Fruit fly (Drosophila melanogaster) whole organism, embryonic: ENCODE data around the gene Nca.

Source experiments
- ATbp ChIP-seq: fragments of 200-800 bp; sonication (Bioruptor generic); optimal IDR thresholded peaks from 2 replicates; lab custom pipeline; 2017; ENCODE audit warnings: missing biosample characterization, mild to moderate bottlenecking, missing genetic modification characterization, missing genetic modification reagents
- Atf6 ChIP-seq: fragments of 200-800 bp; sonication (Bioruptor generic); IDR thresholded peaks from 2 replicates; pipeline ENCODE4 v1.3.6; 2022; ENCODE audit warnings: missing biosample characterization, missing genetic modification characterization
- CG10654 ChIP-seq: fragments of 200-800 bp; sonication (Bioruptor generic); optimal IDR thresholded peaks from 2 replicates; lab custom pipeline; 2016; ENCODE audit warnings: missing biosample characterization, missing genetic modification characterization
- CG11247 ChIP-seq: fragments of 200-800 bp; sonication (Bioruptor generic); IDR thresholded peaks from 2 replicates; pipeline ENCODE4 v1.3.6; 2022; ENCODE audit warnings: missing biosample characterization, missing genetic modification characterization
- CG12391 ChIP-seq: fragments of 200-800 bp; sonication (Bioruptor generic); optimal IDR thresholded peaks from 3 replicates; lab custom pipeline; 2018; ENCODE audit warnings: missing biosample characterization, mild to moderate bottlenecking, missing genetic modification characterization, moderate library complexity
- CG12744 ChIP-seq: fragments of 200-800 bp; sonication (Bioruptor generic); optimal IDR thresholded peaks from 2 replicates; lab custom pipeline; 2016; ENCODE audit warnings: missing biosample characterization, missing genetic modification characterization
- CG15269 ChIP-seq: fragments of 200-800 bp; sonication (Bioruptor generic); optimal IDR thresholded peaks from 2 replicates; lab custom pipeline; 2018; ENCODE audit warnings: missing biosample characterization, mild to moderate bottlenecking, missing genetic modification characterization, moderate library complexity
- CG15601 ChIP-seq: fragments of 200-800 bp; sonication (Bioruptor generic); optimal IDR thresholded peaks from 3 replicates; lab custom pipeline; 2019; ENCODE audit warnings: missing biosample characterization, mild to moderate bottlenecking, missing genetic modification characterization, moderate library complexity
- CG17361 ChIP-seq: fragments of 200-800 bp; sonication (Bioruptor generic); IDR thresholded peaks from 3 replicates; pipeline ENCODE4 v1.3.6; 2022; ENCODE audit warnings: missing biosample characterization, missing genetic modification characterization
- CG17802 ChIP-seq: fragments of 200-800 bp; sonication (Bioruptor generic); optimal IDR thresholded peaks from 2 replicates; lab custom pipeline; 2018; ENCODE audit warnings: missing biosample characterization, mild to moderate bottlenecking, missing genetic modification characterization, moderate library complexity
- CG2120 ChIP-seq: fragments of 200-800 bp; sonication (Bioruptor generic); optimal IDR thresholded peaks from 3 replicates; lab custom pipeline; 2016; ENCODE audit warnings: missing biosample characterization, missing genetic modification characterization
- CG33557 ChIP-seq: fragments of 200-800 bp; sonication (Bioruptor generic); optimal IDR thresholded peaks from 2 replicates; lab custom pipeline; 2019; ENCODE audit warnings: missing biosample characterization, mild to moderate bottlenecking, missing genetic modification characterization, moderate library complexity
- CG3726 ChIP-seq: fragments of 200-800 bp; sonication (Bioruptor generic); IDR thresholded peaks from 3 replicates; pipeline ENCODE4, ENCODE4 v1.3.6; 2022; ENCODE audit warnings: missing biosample characterization, missing genetic modification characterization
- CG42726 ChIP-seq: fragments of 200-800 bp; sonication (Bioruptor generic); IDR thresholded peaks from 2 replicates; pipeline ENCODE4 v1.3.6; 2022; ENCODE audit warnings: missing biosample characterization, missing genetic modification characterization; ENCODE audit not compliant: partially characterized antibody
- CG5180 ChIP-seq: fragments of 200-800 bp; sonication (Bioruptor generic); optimal IDR thresholded peaks from 3 replicates; lab custom pipeline; 2017; ENCODE audit warnings: missing biosample characterization, missing genetic modification characterization, mild to moderate bottlenecking, moderate library complexity, missing genetic modification reagents
- CG7839 ChIP-seq: fragments of 200-800 bp; sonication (Bioruptor generic); optimal IDR thresholded peaks from 3 replicates; lab custom pipeline; 2018; ENCODE audit warnings: missing biosample characterization, mild to moderate bottlenecking, missing genetic modification characterization, moderate library complexity
- Dip2 ChIP-seq: fragments of 200-800 bp; sonication (Bioruptor generic); IDR thresholded peaks from 2 replicates; pipeline ENCODE4 v1.3.6; 2022; ENCODE audit warnings: missing biosample characterization, missing genetic modification characterization
- Ets97D ChIP-seq: fragments of 200-800 bp; sonication (Bioruptor generic); optimal IDR thresholded peaks from 3 replicates; lab custom pipeline; 2016; ENCODE audit warnings: missing biosample characterization, missing genetic modification characterization
- Fer1 ChIP-seq: fragments of 200-800 bp; sonication (Bioruptor generic); optimal IDR thresholded peaks from 2 replicates; lab custom pipeline; 2017; ENCODE audit warnings: missing biosample characterization, mild to moderate bottlenecking, missing genetic modification characterization
- Fer2 ChIP-seq: fragments of 200-800 bp; sonication (Bioruptor generic); optimal IDR thresholded peaks from 2 replicates; lab custom pipeline; 2018; ENCODE audit warnings: missing biosample characterization, mild to moderate bottlenecking, missing genetic modification characterization, moderate library complexity
- Fer3 ChIP-seq: fragments of 200-800 bp; sonication (Bioruptor generic); optimal IDR thresholded peaks from 2 replicates; lab custom pipeline; 2018; ENCODE audit warnings: missing biosample characterization, mild to moderate bottlenecking, missing genetic modification characterization, moderate library complexity
- HLH54F ChIP-seq: fragments of 200-800 bp; sonication (Bioruptor generic); optimal IDR thresholded peaks from 3 replicates; lab custom pipeline; 2016; ENCODE audit warnings: missing biosample characterization, missing genetic modification characterization
- HmgZ ChIP-seq: fragments of 200-800 bp; sonication (Bioruptor generic); optimal IDR thresholded peaks from 2 replicates; lab custom pipeline; 2018; ENCODE audit warnings: missing biosample characterization, mild to moderate bottlenecking, missing genetic modification characterization
- MBD-R2 ChIP-seq: fragments of 200-800 bp; sonication (Bioruptor generic); IDR thresholded peaks from 2 replicates; pipeline ENCODE4 v1.3.6; 2022; ENCODE audit warnings: missing biosample characterization, missing genetic modification characterization
- Mad ChIP-seq: fragments of 200-800 bp; sonication (Bioruptor generic); optimal IDR thresholded peaks from 2 replicates; lab custom pipeline; 2016; ENCODE audit warnings: missing biosample characterization, missing genetic modification characterization
- Med ChIP-seq: fragments of 200-800 bp; sonication (Bioruptor generic); peaks from one replicate; lab custom pipeline; 2016; ENCODE audit warnings: missing biosample characterization, missing genetic modification characterization, mild to moderate bottlenecking, inconsistent platforms, moderate library complexity
- Mrtf ChIP-seq: fragments of 200-800 bp; sonication (Bioruptor generic); IDR thresholded peaks from 3 replicates; pipeline ENCODE4 v1.3.6; 2022; ENCODE audit warnings: missing biosample characterization, missing genetic modification characterization
- Myb ChIP-seq: fragments of 200-800 bp; sonication (Bioruptor generic); optimal IDR thresholded peaks from 2 replicates; lab custom pipeline; 2016; ENCODE audit warnings: missing biosample characterization, missing genetic modification characterization
- Nf-YC ChIP-seq: fragments of 200-800 bp; optimal IDR thresholded peaks from 3 replicates; lab custom pipeline; 2019; ENCODE audit warnings: missing biosample characterization, mild to moderate bottlenecking, missing genetic modification characterization, moderate library complexity
- Pdp1 ChIP-seq, 2 experiments: fragments of 200-800 bp; sonication (Bioruptor generic); optimal IDR thresholded peaks; 3 replicates each; lab custom pipeline; 2016; ENCODE audit warnings: missing biosample characterization in 2 of 2, missing genetic modification characterization in 2 of 2, mild to moderate bottlenecking in 1 of 2, moderate library complexity in 1 of 2
- Ravus ChIP-seq: fragments of 200-800 bp; sonication (Bioruptor generic); IDR thresholded peaks from 2 replicates; pipeline ENCODE4 v1.3.6; 2022; ENCODE audit warnings: missing biosample characterization, missing genetic modification characterization
- Stat92E ChIP-seq, 3 experiments: fragments of >200 bp in 2 of 3; fragments of 200-800 bp in 1 of 3; sonication (Bioruptor generic) in 1 of 3; optimal IDR thresholded peaks; 2 replicates each; lab custom pipeline; 2017 to 2019; ENCODE audit warnings: missing biosample characterization in 3 of 3, missing genetic modification characterization in 3 of 3, mild to moderate bottlenecking in 1 of 3, moderate library complexity in 1 of 3
- YL-1 ChIP-seq: fragments of 200-800 bp; sonication (Bioruptor generic); optimal IDR thresholded peaks from 3 replicates; lab custom pipeline; 2017; ENCODE audit warnings: missing biosample characterization, mild to moderate bottlenecking, missing genetic modification characterization
- ato ChIP-seq: fragments of 200-800 bp; sonication (Bioruptor generic); IDR thresholded peaks from 2 replicates; pipeline ENCODE4 v1.3.6; 2022; ENCODE audit warnings: missing biosample characterization, missing genetic modification characterization; ENCODE audit not compliant: partially characterized antibody
- az2 ChIP-seq: fragments of 200-800 bp; sonication (Bioruptor generic); optimal IDR thresholded peaks from 3 replicates; lab custom pipeline; 2016; ENCODE audit warnings: missing biosample characterization, missing genetic modification characterization
- cad ChIP-seq: fragments of >200 bp; optimal IDR thresholded peaks from 2 replicates; lab custom pipeline; 2017; ENCODE audit warnings: missing biosample characterization, missing genetic modification characterization
- caup ChIP-seq: fragments of 200-800 bp; sonication (Bioruptor generic); optimal IDR thresholded peaks from 3 replicates; lab custom pipeline; 2017; ENCODE audit warnings: missing biosample characterization, mild to moderate bottlenecking, missing genetic modification characterization, moderate library complexity; ENCODE audit not compliant: severe bottlenecking
- chinmo ChIP-seq: fragments of 200-800 bp; sonication (Bioruptor generic); IDR thresholded peaks from 4 replicates; pipeline ENCODE4 v1.3.6; 2022; ENCODE audit warnings: missing biosample characterization, missing genetic modification characterization; ENCODE audit not compliant: partially characterized antibody
- dpn ChIP-seq, 2 experiments: fragments of 200-800 bp; sonication (Bioruptor generic); optimal IDR thresholded peaks; 3 replicates each; lab custom pipeline; 2016; ENCODE audit warnings: missing biosample characterization in 2 of 2, missing genetic modification characterization in 2 of 2
- ems ChIP-seq: fragments of 200-800 bp; sonication (Bioruptor generic); optimal IDR thresholded peaks from 3 replicates; lab custom pipeline; 2016; ENCODE audit warnings: missing biosample characterization, missing genetic modification characterization
- eve ChIP-seq, 2 experiments: fragments of >200 bp; optimal IDR thresholded peaks; 2 replicates each; lab custom pipeline; 2017; ENCODE audit warnings: missing biosample characterization in 2 of 2, missing genetic modification characterization in 2 of 2
- gro ChIP-seq: fragments of 200-800 bp; sonication (Bioruptor generic); optimal IDR thresholded peaks from 2 replicates; lab custom pipeline; 2016; ENCODE audit warnings: missing biosample characterization, missing genetic modification characterization
- maf-S ChIP-seq: fragments of 200-800 bp; sonication (Bioruptor generic); optimal IDR thresholded peaks from 2 replicates; lab custom pipeline; 2016; ENCODE audit warnings: missing biosample characterization, missing genetic modification characterization
- mirr ChIP-seq: fragments of 200-800 bp; sonication (Bioruptor generic); optimal IDR thresholded peaks from 3 replicates; lab custom pipeline; 2018; ENCODE audit warnings: missing biosample characterization, mild to moderate bottlenecking, missing genetic modification characterization
- pum ChIP-seq: fragments of 200-800 bp; sonication (Bioruptor generic); optimal IDR thresholded peaks from 2 replicates; lab custom pipeline; 2016; ENCODE audit warnings: missing biosample characterization, missing genetic modification characterization
- sc ChIP-seq, 3 experiments: fragments of >200 bp in 2 of 3; fragments of 200-800 bp in 1 of 3; sonication (Bioruptor generic) in 1 of 3; optimal IDR thresholded peaks; 2 replicates in 2 of 3; 3 replicates in 1 of 3; lab custom pipeline; 2017; ENCODE audit warnings: mild to moderate bottlenecking in 1 of 3, missing biosample characterization in 1 of 3, missing genetic modification characterization in 1 of 3, missing genetic modification reagents in 1 of 3
- twi ChIP-seq: fragments of 200-800 bp; optimal IDR thresholded peaks from 2 replicates; lab custom pipeline; 2019; ENCODE audit warnings: missing biosample characterization, mild to moderate bottlenecking, missing genetic modification characterization, moderate library complexity
- z ChIP-seq: fragments of 200-800 bp; sonication (Bioruptor generic); IDR thresholded peaks from 3 replicates; pipeline ENCODE4 v1.3.6; 2022; ENCODE audit warnings: missing biosample characterization, missing genetic modification characterization
- zen ChIP-seq: fragments of 200-800 bp; sonication (Bioruptor generic); optimal IDR thresholded peaks from 3 replicates; lab custom pipeline; 2018; ENCODE audit warnings: missing biosample characterization, mild to moderate bottlenecking, missing genetic modification characterization, moderate library complexity

Nca gene

DNA sequence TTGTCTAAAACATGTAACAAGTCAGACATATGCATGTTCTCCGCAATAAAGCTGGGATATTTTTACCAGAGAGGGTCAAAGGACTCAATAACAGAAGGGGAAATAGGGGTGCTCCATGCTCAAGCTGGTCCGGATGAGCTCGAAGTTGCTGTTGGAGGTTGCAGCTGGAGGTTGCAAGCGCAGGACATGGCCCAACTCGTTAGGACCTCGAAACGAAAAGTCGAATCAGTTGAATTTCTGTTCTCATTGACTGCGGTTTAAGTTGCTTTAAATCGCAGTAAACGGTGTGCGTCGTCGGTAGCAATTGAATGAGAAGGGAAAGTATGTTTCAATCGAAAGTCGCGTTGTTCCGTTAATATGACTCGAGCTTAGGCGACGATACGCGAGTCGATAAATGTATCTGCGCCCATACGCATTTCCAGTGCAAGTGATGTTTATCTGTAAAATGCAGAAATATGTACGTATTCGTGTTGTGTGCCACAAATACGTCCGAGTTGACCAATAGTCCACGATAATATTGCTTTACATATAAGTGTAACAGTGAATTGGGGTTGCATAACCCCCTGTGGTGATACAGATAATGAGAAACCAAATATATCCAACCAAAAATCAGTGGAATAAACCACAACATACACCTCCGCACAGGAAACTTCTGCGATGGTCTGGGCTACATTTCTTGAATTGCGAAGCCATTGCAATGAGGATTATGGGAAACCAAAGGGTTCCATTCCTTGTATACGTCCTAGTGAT is 13.5 kb downstream of the Nca start, which contains the start of gene kug (continued):
- no peak for TF ChIP-seq gro (GFP tag; lab: Kevin White, UChicago)
- TF ChIP-seq ems, result no peak
- no peak for TF ChIP-seq CG12744 (GFP tag; lab: Kevin White, UChicago)
- TF ChIP-seq CG42726 (GFP tag; lab: Robert Waterston, UW), result no peak
- TF ChIP-seq Myb (GFP tag; lab: Kevin White, UChicago), result no peak
- no peak for TF ChIP-seq MBD-R2
- TF ChIP-seq cad (GFP tag; lab: Kevin White, UChicago), result no peak
- TF ChIP-seq Atf6 (GFP tag; lab: Robert Waterston, UW), result no peak
- TF ChIP-seq CG5180 (GFP tag; lab: Kevin White, UChicago), result peak; percentile 98
- TF ChIP-seq Med (GFP tag; lab: Kevin White, UChicago), result peak; percentile 59
- TF ChIP-seq pum (GFP tag; lab: Kevin White, UChicago), result no peak
- TF ChIP-seq CG3726, result no peak
- TF ChIP-seq Fer1 (GFP tag; lab: Kevin White, UChicago), result no peak
- TF ChIP-seq twi (tag; lab: Kevin White, UChicago), result no peak
- no peak for TF ChIP-seq YL-1 (GFP tag; lab: Kevin White, UChicago)
- TF ChIP-seq chinmo (GFP tag; lab: Robert Waterston, UW), result no peak
- no peak for TF ChIP-seq CG10654 (GFP tag; lab: Kevin White, UChicago)
- TF ChIP-seq HmgZ (tag; lab: Kevin White, UChicago), result no peak
- TF ChIP-seq CG7839 (tag; lab: Kevin White, UChicago), result no peak
- TF ChIP-seq CG17361 (GFP tag; lab: Robert Waterston, UW), result no peak
- TF ChIP-seq Nf-YC (tag; lab: Kevin White, UChicago), result no peak
- TF ChIP-seq CG2120 (GFP tag; lab: Kevin White, UChicago), result no peak
- peak in 1 of 2 experiments; percentile 46 for TF ChIP-seq Pdp1 (GFP tag; optimal IDR thresholded peaks at IDR 0.05; lab: Kevin White, UChicago)
- TF ChIP-seq CG15601 (tag; lab: Kevin White, UChicago), result peak; percentile 96
- no peak for TF ChIP-seq CG12391
- TF ChIP-seq HLH54F, result no peak
- TF ChIP-seq mirr (GFP tag; lab: Kevin White, UChicago), result peak; percentile 1
- no peak for TF ChIP-seq sc (optimal IDR thresholded peaks at IDR 0.05; lab: Kevin White, UChicago)
- no peak for TF ChIP-seq sc (GFP tag; optimal IDR thresholded peaks at IDR 0.05; lab: Kevin White, UChicago)
- no peak for TF ChIP-seq Fer2 (tag; lab: Kevin White, UChicago)
- no peak for TF ChIP-seq CG17802 (tag; lab: Kevin White, UChicago)
- TF ChIP-seq Ets97D (GFP tag; lab: Kevin White, UChicago), result no peak
- 0 out of 3 replicates have a peak, but pooled peaks have one; percentile 33 for TF ChIP-seq z (GFP tag; lab: Robert Waterston, UW)
- TF ChIP-seq Mad (GFP tag; lab: Kevin White, UChicago), result no peak
- no peak for TF ChIP-seq Mrtf (GFP tag; lab: Robert Waterston, UW)
- TF ChIP-seq CG15269, result no peak
- TF ChIP-seq zen, result no peak
- TF ChIP-seq ato, result no peak
- no peak for TF ChIP-seq CG33557
- peak in 1 of 2 experiments; percentile 69 for TF ChIP-seq eve (GFP tag; optimal IDR thresholded peaks at IDR 0.05; lab: Kevin White, UChicago)
- no peak for TF ChIP-seq Stat92E (GFP tag; optimal IDR thresholded peaks at IDR 0.05; lab: Kevin White, UChicago)
- no peak for TF ChIP-seq Fer3
- TF ChIP-seq az2, result no peak
- no peak for TF ChIP-seq CG11247 (GFP tag; lab: Robert Waterston, UW)
- TF ChIP-seq Ravus (GFP tag; lab: Robert Waterston, UW), result no peak
- TF ChIP-seq caup (GFP tag; lab: Kevin White, UChicago), result no peak
- no peak for TF ChIP-seq ATbp (GFP tag; lab: Kevin White, UChicago)
- no peak for TF ChIP-seq maf-S (GFP tag; lab: Kevin White, UChicago)
- no peak for TF ChIP-seq Dip2 (GFP tag; lab: Robert Waterston, UW)
- no peak for TF ChIP-seq dpn (GFP tag; optimal IDR thresholded peaks at IDR 0.05; lab: Kevin White, UChicago)
